Worm (Caenorhabditis elegans) whole organism, L4 larva: ENCODE results near the gene npp-18.

ENCODE experiments used
- F37D6.2 ChIP-seq: sonication (generic microtip); optimal IDR thresholded peaks from 2 replicates; lab custom pipeline; 2016; ENCODE audit warnings: mild to moderate bottlenecking, missing genetic modification characterization, missing compliant biosample characterization
- F49E8.2 ChIP-seq: sonication (generic microtip); optimal IDR thresholded peaks from 2 replicates; lab custom pipeline; 2016; ENCODE audit warnings: missing compliant biosample characterization, mild to moderate bottlenecking, missing genetic modification characterization, borderline replicate concordance
- R02D3.7 ChIP-seq: fragments of 150-350 bp; sonication (generic microtip); optimal IDR thresholded peaks from 3 replicates; lab custom pipeline; 2014; ENCODE audit warnings: missing biosample characterization, missing genetic modification characterization
- T20F7.1 ChIP-seq: fragments of 200-800 bp; sonication (Bioruptor generic); optimal IDR thresholded peaks from 2 replicates; lab custom pipeline; 2018; ENCODE audit warnings: mild to moderate bottlenecking, missing genetic modification characterization, missing compliant biosample characterization
- Y48G9A.11 ChIP-seq: fragments of 200-800 bp; sonication (Bioruptor generic); IDR thresholded peaks from 2 replicates; pipeline ENCODE4 v1.3.6; 2022; ENCODE audit warnings: missing genetic modification reagents, missing genetic modification characterization, missing compliant biosample characterization
- Y75B8A.6 ChIP-seq: fragments of 200-800 bp; sonication (Bioruptor generic); IDR thresholded peaks from 2 replicates; pipeline ENCODE4 v1.3.6; 2022; ENCODE audit warnings: missing genetic modification reagents, missing genetic modification characterization, missing compliant biosample characterization
- ZK337.2 ChIP-seq: fragments of 200-800 bp; sonication (Bioruptor generic); IDR thresholded peaks from 2 replicates; pipeline ENCODE4 v1.3.6; 2022; ENCODE audit warnings: missing genetic modification reagents, missing genetic modification characterization, missing compliant biosample characterization
- ZK546.5 ChIP-seq, 2 experiments: sonication (generic microtip); optimal IDR thresholded peaks; 2 replicates each; lab custom pipeline; 2017; ENCODE audit warnings: missing biosample characterization in 2 of 2, missing genetic modification characterization in 2 of 2
- aha-1 ChIP-seq: fragments of 150-350 bp; peaks from one replicate; lab custom pipeline; 2014; ENCODE audit warnings: missing biosample characterization, missing genetic modification characterization
- aly-2 ChIP-seq: sonication (generic microtip); optimal IDR thresholded peaks from 2 replicates; lab custom pipeline; 2018; ENCODE audit warnings: missing biosample characterization, missing genetic modification characterization
- ama-1 ChIP-seq: fragments of 150-350 bp; optimal IDR thresholded peaks from 2 replicates; lab custom pipeline; 2014; ENCODE audit warnings: inconsistent platforms, mixed read lengths
- arid-1 ChIP-seq: fragments of 200-800 bp; sonication (Bioruptor generic); conservative IDR thresholded peaks from 2 replicates; pipeline ENCODE4 v1.3.6; 2022; ENCODE audit warnings: missing genetic modification reagents, missing genetic modification characterization, missing compliant biosample characterization
- ceh-28 ChIP-seq: fragments of 150-350 bp; optimal IDR thresholded peaks from 2 replicates; lab custom pipeline; 2014; ENCODE audit warnings: missing biosample characterization, missing genetic modification reagents, missing genetic modification characterization
- ceh-62 ChIP-seq: sonication (generic microtip); optimal IDR thresholded peaks from 2 replicates; lab custom pipeline; 2017; ENCODE audit warnings: missing biosample characterization, missing genetic modification characterization
- ceh-82 ChIP-seq: sonication (generic microtip); optimal IDR thresholded peaks from 2 replicates; lab custom pipeline; 2017; ENCODE audit warnings: missing biosample characterization, missing genetic modification characterization
- ces-1 ChIP-seq: fragments of 150-350 bp; sonication (generic microtip); optimal IDR thresholded peaks from 4 replicates; lab custom pipeline; 2014; ENCODE audit warnings: missing biosample characterization, missing genetic modification reagents, missing genetic modification characterization
- daf-19 ChIP-seq: fragments of 200-800 bp; sonication (Bioruptor generic); conservative IDR thresholded peaks from 2 replicates; pipeline ENCODE4 v1.3.6; 2022; ENCODE audit warnings: missing genetic modification characterization, missing compliant biosample characterization
- daf-8 ChIP-seq: fragments of 200-800 bp; sonication (Bioruptor generic); IDR thresholded peaks from 2 replicates; pipeline ENCODE4 v1.3.6; 2022; ENCODE audit warnings: missing genetic modification characterization, missing compliant biosample characterization
- duxl-1 ChIP-seq: sonication (generic microtip); optimal IDR thresholded peaks from 2 replicates; lab custom pipeline; 2016; ENCODE audit warnings: mild to moderate bottlenecking, missing genetic modification characterization, moderate library complexity, missing compliant biosample characterization; ENCODE audit not compliant: poor library complexity
- fkh-10 ChIP-seq: fragments of 150-350 bp; optimal IDR thresholded peaks from 2 replicates; lab custom pipeline; 2014; ENCODE audit warnings: missing biosample characterization, missing genetic modification reagents, missing genetic modification characterization
- gei-8 ChIP-seq: fragments of 200-800 bp; sonication (Bioruptor generic); optimal IDR thresholded peaks from 2 replicates; lab custom pipeline; 2018; ENCODE audit warnings: mild to moderate bottlenecking, missing genetic modification characterization, missing compliant biosample characterization
- hif-1 ChIP-seq, 2 experiments: sonication (generic microtip); optimal IDR thresholded peaks; 2 replicates each; lab custom pipeline; 2016 to 2017; ENCODE audit warnings: missing compliant biosample characterization in 2 of 2, missing genetic modification characterization in 2 of 2, missing genetic modification reagents in 2 of 2, missing genotype in 2 of 2, mild to moderate bottlenecking in 1 of 2
- hlh-11 ChIP-seq: fragments of 200-800 bp; sonication (Bioruptor generic); optimal IDR thresholded peaks from 2 replicates; lab custom pipeline; 2018; ENCODE audit warnings: mild to moderate bottlenecking, missing genetic modification characterization, missing compliant biosample characterization
- hlh-30 ChIP-seq: sonication (generic microtip); optimal IDR thresholded peaks from 2 replicates; lab custom pipeline; 2017; ENCODE audit warnings: antibody characterized with exemption, mild to moderate bottlenecking, missing genetic modification characterization, missing compliant biosample characterization; ENCODE audit not compliant: insufficient read depth
- hmg-1.1 ChIP-seq: fragments of 200-800 bp; sonication (Bioruptor generic); IDR thresholded peaks from 2 replicates; pipeline ENCODE4 v1.3.6; 2022; ENCODE audit warnings: missing genetic modification reagents, missing genetic modification characterization, missing compliant biosample characterization
- jun-1 ChIP-seq: fragments of 150-350 bp; optimal IDR thresholded peaks from 2 replicates; lab custom pipeline; 2014; ENCODE audit warnings: missing biosample characterization, missing genetic modification reagents, missing genetic modification characterization
- lim-7 ChIP-seq: fragments of 200-800 bp; sonication (Bioruptor generic); IDR thresholded peaks from 2 replicates; pipeline ENCODE4 v1.3.6; 2022; ENCODE audit warnings: missing genetic modification characterization, missing compliant biosample characterization
- lin-13 ChIP-seq: fragments of 150-350 bp; optimal IDR thresholded peaks from 2 replicates; lab custom pipeline; 2014; ENCODE audit warnings: missing biosample characterization, missing genetic modification reagents, missing genetic modification characterization
- lin-29 ChIP-seq: fragments of 200-800 bp; sonication (Bioruptor generic); IDR thresholded peaks from 2 replicates; pipeline ENCODE4 v1.3.6; 2022; ENCODE audit warnings: missing genetic modification reagents, missing genetic modification characterization, missing compliant biosample characterization
- lin-38 ChIP-seq: fragments of 200-800 bp; sonication (Bioruptor generic); IDR thresholded peaks from 2 replicates; pipeline ENCODE4 v1.3.6; 2022; ENCODE audit warnings: missing genetic modification reagents, missing genetic modification characterization, missing compliant biosample characterization
- lin-39 ChIP-seq: fragments of 150-350 bp; optimal IDR thresholded peaks from 2 replicates; lab custom pipeline; 2014; ENCODE audit warnings: missing biosample characterization, missing genetic modification reagents, missing genetic modification characterization
- madf-9 ChIP-seq: fragments of 200-800 bp; sonication (Bioruptor generic); conservative IDR thresholded peaks from 2 replicates; pipeline ENCODE4 v1.3.6; 2022; ENCODE audit warnings: missing genetic modification reagents, missing genetic modification characterization, missing compliant biosample characterization
- mdl-1 ChIP-seq, 2 experiments: fragments of 150-350 bp in 1 of 2; sonication (generic microtip) in 1 of 2; optimal IDR thresholded peaks; 2 replicates each; lab custom pipeline; 2014 to 2017; ENCODE audit warnings: missing biosample characterization in 2 of 2, missing genetic modification characterization in 2 of 2
- mxl-3 ChIP-seq: fragments of 200-800 bp; sonication (Bioruptor generic); optimal IDR thresholded peaks from 2 replicates; lab custom pipeline; 2018; ENCODE audit warnings: mild to moderate bottlenecking, missing genetic modification characterization, missing compliant biosample characterization
- nhr-10 ChIP-seq: fragments of 150-350 bp; optimal IDR thresholded peaks from 2 replicates; lab custom pipeline; 2014; ENCODE audit warnings: missing biosample characterization, missing genetic modification characterization
- nhr-25 ChIP-seq: sonication (generic microtip); optimal IDR thresholded peaks from 2 replicates; lab custom pipeline; 2017; ENCODE audit warnings: missing genetic modification characterization, mild to moderate bottlenecking, missing compliant biosample characterization, antibody characterized with exemption, moderate library complexity, borderline replicate concordance; ENCODE audit not compliant: insufficient read depth
- nhr-28 ChIP-seq: fragments of 150-350 bp; optimal IDR thresholded peaks from 2 replicates; lab custom pipeline; 2014; ENCODE audit warnings: missing biosample characterization, missing genetic modification characterization
- nhr-41 ChIP-seq: fragments of 200-800 bp; sonication (Bioruptor generic); IDR thresholded peaks from 2 replicates; pipeline ENCODE4 v1.3.6; 2022; ENCODE audit warnings: missing genetic modification reagents, missing genetic modification characterization, missing compliant biosample characterization
- nhr-48 ChIP-seq: sonication (generic microtip); optimal IDR thresholded peaks from 2 replicates; lab custom pipeline; 2016; ENCODE audit warnings: mild to moderate bottlenecking, missing genetic modification characterization, missing compliant biosample characterization
- nhr-6 ChIP-seq: fragments of 150-350 bp; optimal IDR thresholded peaks from 2 replicates; lab custom pipeline; 2014; ENCODE audit warnings: missing biosample characterization, missing genetic modification characterization
- nhr-76 ChIP-seq: fragments of 150-350 bp; optimal IDR thresholded peaks from 2 replicates; lab custom pipeline; 2014; ENCODE audit warnings: missing biosample characterization, missing genetic modification characterization
- saeg-2 ChIP-seq: fragments of 200-800 bp; sonication (Bioruptor generic); IDR thresholded peaks from 2 replicates; pipeline ENCODE4 v1.3.6; 2022; ENCODE audit warnings: missing genetic modification reagents, missing genetic modification characterization, missing compliant biosample characterization
- set-16 ChIP-seq: fragments of 200-800 bp; sonication (Bioruptor generic); IDR thresholded peaks from 2 replicates; pipeline ENCODE4 v1.3.6; 2022; ENCODE audit warnings: missing genetic modification reagents, missing genetic modification characterization, missing compliant biosample characterization
- skn-1 ChIP-seq: fragments of 150-350 bp; optimal IDR thresholded peaks from 2 replicates; lab custom pipeline; 2014; ENCODE audit warnings: missing biosample characterization, missing genetic modification characterization
- snpc-1.2 ChIP-seq: fragments of 200-800 bp; sonication (Bioruptor generic); IDR thresholded peaks from 2 replicates; pipeline ENCODE4 v1.3.6; 2022; ENCODE audit warnings: missing genetic modification reagents, missing genetic modification characterization, missing compliant biosample characterization
- snpc-4 ChIP-seq: fragments of 150-350 bp; optimal IDR thresholded peaks from 2 replicates; lab custom pipeline; 2014; ENCODE audit warnings: missing biosample characterization, missing genetic modification characterization
- tra-1 ChIP-seq: fragments of 200-800 bp; sonication (Bioruptor generic); IDR thresholded peaks from 2 replicates; pipeline ENCODE4 v1.3.6; 2022; ENCODE audit warnings: missing genetic modification reagents, missing genetic modification characterization, missing compliant biosample characterization
- unc-130 ChIP-seq: sonication (generic microtip); optimal IDR thresholded peaks from 2 replicates; lab custom pipeline; 2016; ENCODE audit warnings: missing genetic modification reagents, missing genetic modification characterization, missing compliant biosample characterization
- vab-7 ChIP-seq: fragments of 200-800 bp; sonication (Bioruptor generic); IDR thresholded peaks from 2 replicates; pipeline ENCODE4 v1.3.6; 2022; ENCODE audit warnings: missing genetic modification reagents, missing genetic modification characterization, missing compliant biosample characterization
- zfp-3 ChIP-seq: fragments of 200-800 bp; sonication (Bioruptor generic); conservative IDR thresholded peaks from 2 replicates; pipeline ENCODE4 v1.3.6; 2022; ENCODE audit warnings: missing genetic modification reagents, missing genetic modification characterization, missing compliant biosample characterization
- ztf-11 ChIP-seq: fragments of 150-350 bp; optimal IDR thresholded peaks from 2 replicates; lab custom pipeline; 2014; ENCODE audit warnings: missing biosample characterization, missing genetic modification characterization
- ztf-7 ChIP-seq: fragments of 150-350 bp; optimal IDR thresholded peaks from 2 replicates; lab custom pipeline; 2014; ENCODE audit warnings: missing biosample characterization, missing genetic modification characterization

The npp-18 gene

DNA sequence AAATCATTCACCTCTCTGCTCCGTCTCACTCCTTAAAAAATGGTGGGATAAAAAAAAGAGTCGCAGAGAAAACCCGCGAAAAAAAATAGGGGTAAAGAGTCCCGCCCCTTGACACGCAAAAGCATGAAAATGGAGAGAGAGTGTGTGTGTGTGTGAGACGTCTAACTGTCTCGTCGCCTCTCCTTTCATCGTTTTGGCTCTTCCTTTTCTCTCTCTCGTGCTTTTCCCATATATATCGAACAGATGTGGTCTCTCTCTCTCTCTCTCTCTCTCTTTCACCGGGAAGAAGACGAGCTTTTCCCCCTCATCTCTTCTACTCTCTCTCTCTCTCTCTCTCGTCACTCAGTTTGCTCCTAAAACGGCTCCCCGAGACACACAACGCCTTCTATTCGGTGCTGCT lies 20.9 kb upstream of the npp-18 start (continued):
- TF ChIP-seq F37D6.2 (tag; lab: Kevin White, UChicago) (peak; percentile 62), nhr-6 (peak; percentile 26), lin-13 (no peak), hif-1 (tag; optimal IDR thresholded peaks at IDR 0.05; lab: Kevin White, UChicago) (peak in 1 of 2 experiments; percentile 60), lin-29 (GFP tag; lab: Robert Waterston, UW) (no peak), snpc-4 (no peak), ztf-11 (tag; lab: Kevin White, UChicago) (no peak), skn-1 (tag; lab: Kevin White, UChicago) (no peak), T20F7.1 (GFP tag; lab: Kevin White, UChicago) (no peak), lim-7 (GFP tag; lab: Robert Waterston, UW) (no peak), F49E8.2 (no peak), jun-1 (no peak), lin-39 (peak; percentile 39), ces-1 (GFP tag; lab: Kevin White, UChicago) (no peak), aly-2 (no peak), nhr-48 (tag; lab: Kevin White, UChicago) (no peak), nhr-10 (tag; lab: Kevin White, UChicago) (no peak), ZK337.2 (0 out of 2 replicates have a peak, but pooled peaks have one; percentile 44), mdl-1 (tag; optimal IDR thresholded peaks at IDR 0.05; lab: Kevin White, UChicago) (peak in 1 of 2 experiments; percentile 77), duxl-1 (tag; lab: Kevin White, UChicago) (no peak), Y48G9A.11 (GFP tag; lab: Robert Waterston, UW) (no peak), ceh-82 (no peak), ztf-7 (tag; lab: Kevin White, UChicago) (no peak), ceh-28 (no peak), arid-1 (GFP tag; lab: Robert Waterston, UW) (no peak), lin-38 (GFP tag; lab: Robert Waterston, UW) (peak; percentile 51), madf-9 (GFP tag; lab: Robert Waterston, UW) (0 out of 2 replicates have a peak, but pooled peaks have one; percentile 29), set-16 (GFP tag; lab: Robert Waterston, UW) (peak; percentile 80), unc-130 (GFP tag; lab: Kevin White, UChicago) (no peak), saeg-2 (GFP tag; lab: Robert Waterston, UW) (no peak), R02D3.7 (tag; lab: Kevin White, UChicago) (no peak), hmg-1.1 (GFP tag; lab: Robert Waterston, UW) (peak; percentile 72), fkh-10 (peak; percentile 41), daf-19 (no peak), nhr-25 (tag; lab: Kevin White, UChicago) (no peak), nhr-28 (peak; percentile 15), hlh-11 (tag; lab: Kevin White, UChicago) (peak; percentile 81), ama-1 (lab: Kevin White, UChicago) (no peak), gei-8 (GFP tag; lab: Kevin White, UChicago) (no peak), Y75B8A.6 (GFP tag; lab: Robert Waterston, UW) (no peak), mxl-3 (GFP tag; lab: Kevin White, UChicago) (no peak), aha-1 (peak; percentile 97), zfp-3 (GFP tag; lab: Robert Waterston, UW) (no peak), nhr-76 (tag; lab: Kevin White, UChicago) (no peak), tra-1 (GFP tag; lab: Robert Waterston, UW) (no peak), snpc-1.2 (GFP tag; lab: Robert Waterston, UW) (no peak), ZK546.5 (tag; optimal IDR thresholded peaks at IDR 0.05; lab: Kevin White, UChicago) (no peak), vab-7 (no peak), hlh-30 (tag; lab: Kevin White, UChicago) (peak; percentile 85), daf-8 (no peak), ceh-62 (tag; lab: Kevin White, UChicago) (no peak), nhr-41 (no peak)
